Worm (Caenorhabditis elegans) whole organism, midembryonic: ENCODE results near the gene cdr-7.

Source experiments
- T22C8.4 ChIP-seq: fragments of 200-800 bp; sonication (Bioruptor generic); IDR thresholded peaks from 2 replicates; pipeline ENCODE4 v1.3.6; 2022; ENCODE audit warnings: missing genetic modification characterization, missing compliant biosample characterization
- cog-1 ChIP-seq: sonication (generic microtip); optimal IDR thresholded peaks from 2 replicates; lab custom pipeline; 2016; ENCODE audit warnings: missing genetic modification characterization, missing compliant biosample characterization
- flt-1 ChIP-seq: fragments of 200-800 bp; sonication (Bioruptor generic); IDR thresholded peaks from 2 replicates; pipeline ENCODE4 v1.3.6; 2022; ENCODE audit warnings: missing genetic modification characterization, missing compliant biosample characterization
- klf-2 ChIP-seq: fragments of 200-800 bp; sonication (Bioruptor generic); conservative IDR thresholded peaks from 2 replicates; pipeline ENCODE4 v1.3.6; 2022; ENCODE audit warnings: missing genetic modification reagents, missing genetic modification characterization, missing compliant biosample characterization
- med-1 ChIP-seq: sonication (generic microtip); optimal IDR thresholded peaks from 2 replicates; lab custom pipeline; 2017; ENCODE audit warnings: missing genetic modification characterization, mild to moderate bottlenecking, missing compliant biosample characterization, antibody characterized with exemption, missing genetic modification reagents; ENCODE audit not compliant: insufficient read depth
- ref-1 ChIP-seq: fragments of 200-800 bp; sonication (Bioruptor generic); conservative IDR thresholded peaks from 2 replicates; pipeline ENCODE4 v1.3.6; 2022; ENCODE audit warnings: missing genetic modification reagents, missing genetic modification characterization, missing compliant biosample characterization
- tab-1 ChIP-seq: fragments of 200-800 bp; sonication (Bioruptor generic); IDR thresholded peaks from 2 replicates; pipeline ENCODE4 v1.3.6; 2022; ENCODE audit warnings: missing genetic modification characterization, missing compliant biosample characterization
- ztf-23 ChIP-seq: fragments of 200-800 bp; sonication (Bioruptor generic); IDR thresholded peaks from 2 replicates; pipeline ENCODE4 v1.3.6; 2022; ENCODE audit warnings: missing genetic modification reagents, missing genetic modification characterization, missing compliant biosample characterization
- ztf-29 ChIP-seq: fragments of 200-800 bp; sonication (Bioruptor generic); IDR thresholded peaks from 2 replicates; pipeline ENCODE4 v1.3.6; 2022; ENCODE audit warnings: missing genetic modification reagents, missing genetic modification characterization, missing compliant biosample characterization

cdr-7 gene

ce11 chrV:12411909-12412308, at the start of gene cdr-7:
Gene cdr-7 (minus strand): TSS chrV:12412113.
- TF ChIP-seq ref-1 (GFP tag; lab: Robert Waterston, UW) (no peak), ztf-23 (GFP tag; lab: Robert Waterston, UW) (no peak), klf-2 (GFP tag; lab: Robert Waterston, UW) (no peak), T22C8.4 (GFP tag; lab: Robert Waterston, UW) (no peak), ztf-29 (GFP tag; lab: Robert Waterston, UW) (no peak), tab-1 (GFP tag; lab: Robert Waterston, UW) (no peak), cog-1 (tag; lab: Kevin White, UChicago) (no peak), flt-1 (no peak), med-1 (GFP tag; lab: Kevin White, UChicago) (no peak)

ce11 chrV:12460583-12460982, 48.7 kb upstream of the cdr-7 start:
- TF ChIP-seq cog-1 (tag; lab: Kevin White, UChicago) (no peak), flt-1 (no peak), tab-1 (GFP tag; lab: Robert Waterston, UW) (no peak), T22C8.4 (GFP tag; lab: Robert Waterston, UW) (no peak), ztf-23 (GFP tag; lab: Robert Waterston, UW) (no peak), med-1 (GFP tag; lab: Kevin White, UChicago) (no peak), ztf-29 (GFP tag; lab: Robert Waterston, UW) (no peak), ref-1 (GFP tag; lab: Robert Waterston, UW) (no peak), klf-2 (GFP tag; lab: Robert Waterston, UW) (no peak)

- TF ChIP-seq ref-1 (GFP tag; lab: Robert Waterston, UW) (no peak), flt-1 (no peak), ztf-29 (GFP tag; lab: Robert Waterston, UW) (no peak), klf-2 (GFP tag; lab: Robert Waterston, UW) (no peak), med-1 (GFP tag; lab: Kevin White, UChicago) (no peak), tab-1 (GFP tag; lab: Robert Waterston, UW) (no peak), T22C8.4 (GFP tag; lab: Robert Waterston, UW) (no peak), ztf-23 (GFP tag; lab: Robert Waterston, UW) (no peak), cog-1 (tag; lab: Kevin White, UChicago) (no peak)
These were observed 43.8 kb upstream of the cdr-7 start for ce11 chrV:12455695-12456094.

- TF ChIP-seq tab-1 (GFP tag; lab: Robert Waterston, UW) (no peak), ztf-29 (GFP tag; lab: Robert Waterston, UW) (no peak), T22C8.4 (GFP tag; lab: Robert Waterston, UW) (no peak)
These were observed 38.5 kb upstream of the cdr-7 start, which contains the start of gene F28C1.1 for ce11 chrV:12450441-12450840. Gene F28C1.1 (plus strand): TSS chrV:12450805.

- TF ChIP-seq T22C8.4 (GFP tag; lab: Robert Waterston, UW), result no peak
- TF ChIP-seq cog-1 (tag; lab: Kevin White, UChicago), result no peak
- TF ChIP-seq ztf-23 (GFP tag; lab: Robert Waterston, UW), result no peak
- no peak for TF ChIP-seq ztf-29 (GFP tag; lab: Robert Waterston, UW)
- no peak for TF ChIP-seq klf-2 (GFP tag; lab: Robert Waterston, UW)
- no peak for TF ChIP-seq tab-1 (GFP tag; lab: Robert Waterston, UW)
- no peak for TF ChIP-seq ref-1 (GFP tag; lab: Robert Waterston, UW)
- no peak for TF ChIP-seq flt-1
- no peak for TF ChIP-seq med-1 (GFP tag; lab: Kevin White, UChicago)
These were observed 38.0 kb upstream of the cdr-7 start, which contains the start of gene C54D10.10 for ce11 chrV:12449902-12450301. Gene C54D10.10 (minus strand): TSS chrV:12450002.

DNA sequence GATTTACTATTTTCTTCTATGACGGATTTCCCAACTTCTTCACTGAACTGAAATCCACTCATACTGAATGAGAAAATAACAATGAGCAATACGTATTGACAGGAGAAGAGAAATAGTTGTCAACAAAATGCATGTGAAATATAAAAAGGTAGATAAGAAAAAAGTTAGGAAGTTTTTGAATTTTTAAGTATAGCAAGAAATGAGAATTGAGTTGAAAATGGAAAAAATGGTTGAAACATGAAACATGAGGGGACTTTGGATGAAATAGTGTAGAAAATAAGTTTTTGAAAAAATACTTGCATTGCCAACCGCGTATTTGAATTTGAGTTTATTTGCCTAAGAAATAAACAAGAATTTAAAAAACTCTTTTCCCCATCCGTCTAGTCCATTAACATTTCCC, 35.0 kb upstream of the cdr-7 start, which contains the start of the genes pals-38 and C54D10.9:
TSS of gene pals-38 (minus strand) at position 101 of the 400 bp plus-strand sequence.
TSS of gene C54D10.9 (plus strand) at position 259 of the 400 bp plus-strand sequence.
- TF ChIP-seq tab-1 (GFP tag; lab: Robert Waterston, UW) (no peak), T22C8.4 (GFP tag; lab: Robert Waterston, UW) (no peak), cog-1 (tag; lab: Kevin White, UChicago) (no peak), flt-1 (no peak), ztf-23 (GFP tag; lab: Robert Waterston, UW) (no peak), ref-1 (GFP tag; lab: Robert Waterston, UW) (no peak), med-1 (GFP tag; lab: Kevin White, UChicago) (no peak), ztf-29 (GFP tag; lab: Robert Waterston, UW) (no peak), klf-2 (GFP tag; lab: Robert Waterston, UW) (no peak)

ce11 chrV:12443754-12444153, 31.8 kb upstream of the cdr-7 start, which contains the start of gene pals-39:
Gene pals-39 (minus strand): TSS chrV:12443854.
- no peak for TF ChIP-seq ztf-23 (GFP tag; lab: Robert Waterston, UW)
- TF ChIP-seq tab-1 (GFP tag; lab: Robert Waterston, UW), result no peak
- TF ChIP-seq med-1 (GFP tag; lab: Kevin White, UChicago), result no peak
- TF ChIP-seq T22C8.4 (GFP tag; lab: Robert Waterston, UW), result no peak
- TF ChIP-seq ref-1 (GFP tag; lab: Robert Waterston, UW), result no peak
- no peak for TF ChIP-seq flt-1
- TF ChIP-seq cog-1 (tag; lab: Kevin White, UChicago), result no peak
- no peak for TF ChIP-seq ztf-29 (GFP tag; lab: Robert Waterston, UW)
- no peak for TF ChIP-seq klf-2 (GFP tag; lab: Robert Waterston, UW)

ce11 chrV:12441420-12441819, 29.5 kb upstream of the cdr-7 start, which contains the start of gene pals-37:
Gene pals-37 (minus strand): TSS chrV:12441520.
- TF ChIP-seq T22C8.4 (GFP tag; lab: Robert Waterston, UW) (no peak), cog-1 (tag; lab: Kevin White, UChicago) (no peak), ref-1 (GFP tag; lab: Robert Waterston, UW) (no peak), tab-1 (GFP tag; lab: Robert Waterston, UW) (no peak), ztf-23 (GFP tag; lab: Robert Waterston, UW) (no peak)

ce11 chrV:12433717-12434116, 21.8 kb upstream of the cdr-7 start, which contains the start of gene srh-25:
Gene srh-25 (minus strand): TSS chrV:12433817.
- TF ChIP-seq ztf-29 (GFP tag; lab: Robert Waterston, UW) (no peak), tab-1 (GFP tag; lab: Robert Waterston, UW) (no peak), T22C8.4 (GFP tag; lab: Robert Waterston, UW) (no peak), med-1 (GFP tag; lab: Kevin White, UChicago) (no peak), ztf-23 (GFP tag; lab: Robert Waterston, UW) (no peak), cog-1 (tag; lab: Kevin White, UChicago) (no peak), klf-2 (GFP tag; lab: Robert Waterston, UW) (no peak), flt-1 (no peak), ref-1 (GFP tag; lab: Robert Waterston, UW) (no peak)
